Fruit fly (Drosophila melanogaster): ENCODE data around the gene CG8010.

The CG8010 gene

dm6 chrX:19293320-19293719 lies 24.6 kb upstream of the CG8010 start:
- TF ChIP-seq CG31441 (GFP tag; IDR thresholded peaks at IDR 0.05) (no peak), dm (GFP tag; optimal IDR thresholded peaks at IDR 0.05) (no peak), HLHmδ (GFP tag; optimal IDR thresholded peaks at IDR 0.05) (no peak), Hmx (GFP tag; optimal IDR thresholded peaks at IDR 0.05) (no peak), CG3281 (GFP tag; optimal IDR thresholded peaks at IDR 0.05) (no peak), CG10267 (tag; optimal IDR thresholded peaks at IDR 0.05) (no peak), CG1792 (GFP tag; optimal IDR thresholded peaks at IDR 0.05) (no peak), mirr (GFP tag; optimal IDR thresholded peaks at IDR 0.05) (peak; percentile 30), BtbVII (GFP tag; optimal IDR thresholded peaks at IDR 0.05) (peak; percentile 5), CG10366 (GFP tag; IDR thresholded peaks at IDR 0.05) (no peak), esg (GFP tag; conservative IDR thresholded peaks at IDR 0.05) (no peak), CG2120 (GFP tag; optimal IDR thresholded peaks at IDR 0.05) (no peak), corto (GFP tag; optimal IDR thresholded peaks at IDR 0.05) (no peak), MESR4 (GFP tag; optimal IDR thresholded peaks at IDR 0.05) (no peak), sc (optimal IDR thresholded peaks at IDR 0.05) (no peak), sc (GFP tag; optimal IDR thresholded peaks at IDR 0.05) (no peak), CG14965 (GFP tag; optimal IDR thresholded peaks at IDR 0.05; ENCODE audit: borderline replicate concordance) (no peak), Usf (GFP tag; optimal IDR thresholded peaks at IDR 0.05) (no peak), Oli (tag; optimal IDR thresholded peaks at IDR 0.05) (no peak), vvl (GFP tag; IDR thresholded peaks at IDR 0.05) (no peak), sd (tag; optimal IDR thresholded peaks at IDR 0.05) (no peak), kah (GFP tag; optimal IDR thresholded peaks at IDR 0.05) (no peak), Hsf (GFP tag; optimal IDR thresholded peaks at IDR 0.05) (no peak), cad (GFP tag; optimal IDR thresholded peaks at IDR 0.05) (no peak), D19A (tag; optimal IDR thresholded peaks at IDR 0.05) (no peak), Hr3 (GFP tag; optimal IDR thresholded peaks at IDR 0.05) (no peak), CG9817 (tag; optimal IDR thresholded peaks at IDR 0.05) (no peak), Ssrp (tag; optimal IDR thresholded peaks at IDR 0.05) (no peak), salm (tag; optimal IDR thresholded peaks at IDR 0.05) (no peak), zf30C (GFP tag; optimal IDR thresholded peaks at IDR 0.05) (no peak), caup (GFP tag; optimal IDR thresholded peaks at IDR 0.05; ENCODE audit: severe bottlenecking) (no peak), insv (GFP tag; optimal IDR thresholded peaks at IDR 0.05) (peak in 1 of 2 experiments; percentile 39), Pdp1 (GFP tag; optimal IDR thresholded peaks at IDR 0.05) (peak in 1 of 2 experiments; percentile 36), dysf (GFP tag; IDR thresholded peaks at IDR 0.05) (no peak), CG12744 (GFP tag; optimal IDR thresholded peaks at IDR 0.05) (no peak), Side (GFP tag; optimal IDR thresholded peaks at IDR 0.05) (no peak), abd-A (tag; optimal IDR thresholded peaks at IDR 0.05) (no peak), ewg (GFP tag; optimal IDR thresholded peaks at IDR 0.05) (no peak), hth (optimal IDR thresholded peaks at IDR 0.05) (no peak), eyg (GFP tag; optimal IDR thresholded peaks at IDR 0.05) (no peak), scrt (GFP tag; optimal IDR thresholded peaks at IDR 0.05) (no peak), Med (GFP tag) (peak; percentile 62), CrebB (tag; optimal IDR thresholded peaks at IDR 0.05) (no peak), dati (GFP tag; IDR thresholded peaks at IDR 0.05) (no peak)
